Fruit fly (Drosophila melanogaster) whole organism, embryonic: ENCODE measurements around the gene CG8369.
A peak's percentile ranks its signal among the peaks of the same experiment; 100 is the strongest.

ENCODE experiments used
- B-H1 ChIP-seq: fragments of 200-800 bp; sonication (Bioruptor generic); IDR thresholded peaks from 3 replicates; pipeline ENCODE4 v1.3.6; 2022; ENCODE audit warnings: missing biosample characterization, missing genetic modification characterization
- Bdp1 ChIP-seq: fragments of 200-800 bp; sonication (Bioruptor generic); optimal IDR thresholded peaks from 3 replicates; lab custom pipeline; 2016; ENCODE audit warnings: missing biosample characterization, missing genetic modification characterization
- CG11085 ChIP-seq: fragments of 200-800 bp; sonication (Bioruptor generic); IDR thresholded peaks from 2 replicates; pipeline ENCODE4 v1.3.6; 2022; ENCODE audit warnings: missing biosample characterization, missing genetic modification characterization
- CG11696 ChIP-seq: fragments of 200-800 bp; sonication (Bioruptor generic); IDR thresholded peaks from 2 replicates; pipeline ENCODE4 v1.3.6; 2022; ENCODE audit warnings: missing biosample characterization, missing genetic modification characterization
- CG1233 ChIP-seq: fragments of 200-800 bp; sonication (Bioruptor generic); optimal IDR thresholded peaks from 4 replicates; lab custom pipeline; 2018; ENCODE audit warnings: missing biosample characterization, mild to moderate bottlenecking, missing genetic modification characterization
- CG12391 ChIP-seq: fragments of 200-800 bp; sonication (Bioruptor generic); optimal IDR thresholded peaks from 3 replicates; lab custom pipeline; 2018; ENCODE audit warnings: missing biosample characterization, mild to moderate bottlenecking, missing genetic modification characterization, moderate library complexity
- CG13123 ChIP-seq: fragments of 200-800 bp; sonication (Bioruptor generic); optimal IDR thresholded peaks from 2 replicates; lab custom pipeline; 2016; ENCODE audit warnings: missing biosample characterization, missing genetic modification characterization
- CG13894 ChIP-seq: fragments of 200-800 bp; sonication (Bioruptor generic); optimal IDR thresholded peaks from 3 replicates; lab custom pipeline; 2018; ENCODE audit warnings: missing biosample characterization, mild to moderate bottlenecking, missing genetic modification characterization, moderate library complexity
- CG17359 ChIP-seq: fragments of 200-800 bp; sonication (Bioruptor generic); optimal IDR thresholded peaks from 3 replicates; lab custom pipeline; 2018; ENCODE audit warnings: missing biosample characterization, mild to moderate bottlenecking, missing genetic modification characterization, moderate library complexity
- CG18764 ChIP-seq: fragments of 200-800 bp; sonication (Bioruptor generic); optimal IDR thresholded peaks from 3 replicates; lab custom pipeline; 2016; ENCODE audit warnings: missing biosample characterization, missing genetic modification characterization
- CG30431 ChIP-seq: fragments of 200-800 bp; sonication (Bioruptor generic); optimal IDR thresholded peaks from 2 replicates; lab custom pipeline; 2017; ENCODE audit warnings: missing biosample characterization, missing genetic modification characterization
- CG31388 ChIP-seq: fragments of 200-800 bp; sonication (Bioruptor generic); optimal IDR thresholded peaks from 2 replicates; lab custom pipeline; 2016; ENCODE audit warnings: missing biosample characterization, missing genetic modification characterization
- CG3726 ChIP-seq: fragments of 200-800 bp; sonication (Bioruptor generic); IDR thresholded peaks from 3 replicates; pipeline ENCODE4, ENCODE4 v1.3.6; 2022; ENCODE audit warnings: missing biosample characterization, missing genetic modification characterization
- CG4282 ChIP-seq: fragments of 200-800 bp; sonication (Bioruptor generic); optimal IDR thresholded peaks from 2 replicates; lab custom pipeline; 2016; ENCODE audit warnings: missing biosample characterization, missing genetic modification characterization
- CG6765 ChIP-seq: fragments of 200-800 bp; sonication (Bioruptor generic); optimal IDR thresholded peaks from 3 replicates; lab custom pipeline; 2017; ENCODE audit warnings: missing biosample characterization, mild to moderate bottlenecking, missing genetic modification characterization
- CG8388 ChIP-seq: fragments of 200-800 bp; sonication (Bioruptor generic); optimal IDR thresholded peaks from 2 replicates; lab custom pipeline; 2019; ENCODE audit warnings: missing biosample characterization, mild to moderate bottlenecking, missing genetic modification characterization, moderate library complexity
- CG9932 ChIP-seq: fragments of 200-800 bp; sonication (Bioruptor generic); IDR thresholded peaks from 2 replicates; pipeline ENCODE4 v1.3.6; 2022; ENCODE audit warnings: missing biosample characterization, missing genetic modification characterization
- CHES-1-like ChIP-seq: fragments of 200-800 bp; sonication (Bioruptor generic); optimal IDR thresholded peaks from 2 replicates; lab custom pipeline; 2016; ENCODE audit warnings: missing biosample characterization, missing genetic modification characterization
- Chrac-16 ChIP-seq: fragments of 200-800 bp; sonication (Bioruptor generic); optimal IDR thresholded peaks from 3 replicates; lab custom pipeline; 2016; ENCODE audit warnings: missing biosample characterization, missing genetic modification characterization
- CoRest ChIP-seq: fragments of 200-800 bp; sonication (Bioruptor generic); optimal IDR thresholded peaks from 3 replicates; lab custom pipeline; 2018; ENCODE audit warnings: missing biosample characterization, mild to moderate bottlenecking, missing genetic modification characterization, moderate library complexity
- Dip2 ChIP-seq: fragments of 200-800 bp; sonication (Bioruptor generic); IDR thresholded peaks from 2 replicates; pipeline ENCODE4 v1.3.6; 2022; ENCODE audit warnings: missing biosample characterization, missing genetic modification characterization
- Dp ChIP-seq: fragments of 200-800 bp; sonication (Bioruptor generic); optimal IDR thresholded peaks from 2 replicates; lab custom pipeline; 2018; ENCODE audit warnings: missing biosample characterization, mild to moderate bottlenecking, missing genetic modification characterization, moderate library complexity
- Fer3 ChIP-seq: fragments of 200-800 bp; sonication (Bioruptor generic); optimal IDR thresholded peaks from 2 replicates; lab custom pipeline; 2018; ENCODE audit warnings: missing biosample characterization, mild to moderate bottlenecking, missing genetic modification characterization, moderate library complexity
- H2.0 ChIP-seq: fragments of 200-800 bp; sonication (Bioruptor generic); IDR thresholded peaks from 2 replicates; pipeline ENCODE4 v1.3.6; 2022; ENCODE audit warnings: missing biosample characterization, missing genetic modification characterization
- HmgD ChIP-seq: fragments of 200-800 bp; sonication (Bioruptor generic); optimal IDR thresholded peaks from 3 replicates; lab custom pipeline; 2016; ENCODE audit warnings: missing biosample characterization, missing genetic modification characterization
- Lim3 ChIP-seq: fragments of 200-800 bp; sonication (Bioruptor generic); IDR thresholded peaks from 2 replicates; pipeline ENCODE4 v1.3.6; 2022; ENCODE audit warnings: missing biosample characterization, missing genetic modification characterization
- Lpt ChIP-seq: fragments of >200 bp; optimal IDR thresholded peaks from 2 replicates; lab custom pipeline; 2018; ENCODE audit warnings: missing biosample characterization, missing genetic modification characterization
- Max ChIP-seq: fragments of 200-800 bp; sonication (Bioruptor generic); optimal IDR thresholded peaks from 2 replicates; lab custom pipeline; 2016; ENCODE audit warnings: missing biosample characterization, mild to moderate bottlenecking, missing genetic modification characterization
- Nf-YB ChIP-seq: fragments of 200-800 bp; sonication (Bioruptor generic); optimal IDR thresholded peaks from 3 replicates; lab custom pipeline; 2019; ENCODE audit warnings: missing biosample characterization, mild to moderate bottlenecking, missing genetic modification characterization, moderate library complexity
- Rx ChIP-seq: fragments of 200-800 bp; sonication (Bioruptor generic); IDR thresholded peaks from 2 replicates; pipeline ENCODE4 v1.3.6; 2022; ENCODE audit warnings: missing biosample characterization, missing genetic modification characterization
- ase ChIP-seq: fragments of 200-800 bp; sonication (Bioruptor generic); IDR thresholded peaks from 3 replicates; pipeline ENCODE4 v1.3.6; 2022; ENCODE audit warnings: missing biosample characterization, missing genetic modification characterization
- caup ChIP-seq: fragments of 200-800 bp; sonication (Bioruptor generic); optimal IDR thresholded peaks from 3 replicates; lab custom pipeline; 2017; ENCODE audit warnings: missing biosample characterization, mild to moderate bottlenecking, missing genetic modification characterization, moderate library complexity; ENCODE audit not compliant: severe bottlenecking
- chif ChIP-seq, 2 experiments: fragments of 200-800 bp; sonication (Bioruptor generic); optimal IDR thresholded peaks; 3 replicates each; lab custom pipeline; 2016; ENCODE audit warnings: missing biosample characterization in 2 of 2, missing genetic modification characterization in 2 of 2
- dan ChIP-seq: fragments of 200-800 bp; sonication (Bioruptor generic); IDR thresholded peaks from 2 replicates; pipeline ENCODE4 v1.3.6; 2022; ENCODE audit warnings: missing biosample characterization, missing genetic modification characterization
- dimm ChIP-seq: fragments of 200-800 bp; sonication (Bioruptor generic); IDR thresholded peaks from 2 replicates; pipeline ENCODE4 v1.3.6; 2022; ENCODE audit warnings: missing biosample characterization, missing genetic modification characterization
- gfzf ChIP-seq: fragments of 200-800 bp; sonication (Bioruptor generic); optimal IDR thresholded peaks from 2 replicates; lab custom pipeline; 2016; ENCODE audit warnings: missing biosample characterization, mild to moderate bottlenecking, missing genetic modification characterization, moderate library complexity
- hb ChIP-seq: fragments of 200-800 bp; sonication (Bioruptor generic); IDR thresholded peaks from 3 replicates; pipeline ENCODE4 v1.3.6; 2022; ENCODE audit warnings: missing biosample characterization, missing genetic modification characterization; ENCODE audit not compliant: partially characterized antibody
- ken ChIP-seq: fragments of 200-800 bp; sonication (Bioruptor generic); IDR thresholded peaks from 3 replicates; pipeline ENCODE4 v1.3.6; 2022; ENCODE audit warnings: missing biosample characterization, missing genetic modification characterization
- lab ChIP-seq: fragments of 200-800 bp; sonication (Bioruptor generic); optimal IDR thresholded peaks from 3 replicates; lab custom pipeline; 2017; ENCODE audit warnings: missing biosample characterization, missing genetic modification characterization, mild to moderate bottlenecking, moderate library complexity, missing genetic modification reagents
- otp ChIP-seq: fragments of 200-800 bp; sonication (Bioruptor generic); IDR thresholded peaks from 3 replicates; pipeline ENCODE4, ENCODE4 v1.3.6; 2022; ENCODE audit warnings: missing biosample characterization, missing genetic modification characterization
- pan ChIP-seq, 4 experiments: fragments of >200 bp in 3 of 4; fragments of 200-800 bp in 1 of 4; sonication (Bioruptor generic) in 1 of 4; optimal IDR thresholded peaks in 3 of 4; IDR thresholded peaks in 1 of 4; 2 replicates each; pipeline versions ENCODE4 v1.3.6 to Lab custom; 2017 to 2022; ENCODE audit warnings: missing biosample characterization in 2 of 4, missing genetic modification characterization in 2 of 4, mixed read lengths in 1 of 4
- pfk ChIP-seq: fragments of 200-800 bp; sonication (Bioruptor generic); optimal IDR thresholded peaks from 2 replicates; lab custom pipeline; 2018; ENCODE audit warnings: missing biosample characterization, mild to moderate bottlenecking, missing genetic modification characterization, moderate library complexity
- repo ChIP-seq: fragments of 200-800 bp; sonication (Bioruptor generic); optimal IDR thresholded peaks from 2 replicates; lab custom pipeline; 2016; ENCODE audit warnings: missing biosample characterization, missing genetic modification characterization
- salm ChIP-seq: fragments of 200-800 bp; sonication (Bioruptor generic); optimal IDR thresholded peaks from 2 replicates; lab custom pipeline; 2018; ENCODE audit warnings: missing biosample characterization, mild to moderate bottlenecking, missing genetic modification characterization
- scrt ChIP-seq: fragments of 200-800 bp; sonication (Bioruptor generic); optimal IDR thresholded peaks from 2 replicates; lab custom pipeline; 2018; ENCODE audit warnings: missing biosample characterization, mild to moderate bottlenecking, missing genetic modification characterization, moderate library complexity
- sna ChIP-seq: fragments of 200-800 bp; sonication (Bioruptor generic); IDR thresholded peaks from 2 replicates; pipeline ENCODE4 v1.3.6; 2022; ENCODE audit warnings: missing biosample characterization, missing genetic modification characterization; ENCODE audit not compliant: partially characterized antibody
- stwl ChIP-seq: fragments of 200-800 bp; sonication (Bioruptor generic); optimal IDR thresholded peaks from 3 replicates; lab custom pipeline; 2018; ENCODE audit warnings: missing biosample characterization, mild to moderate bottlenecking, missing genetic modification characterization, moderate library complexity
- tup ChIP-seq: fragments of 200-800 bp; sonication (Bioruptor generic); optimal IDR thresholded peaks from 2 replicates; lab custom pipeline; 2016; ENCODE audit warnings: missing biosample characterization, mild to moderate bottlenecking, missing genetic modification characterization, moderate library complexity
- wdn ChIP-seq: fragments of 200-800 bp; sonication (Bioruptor generic); IDR thresholded peaks from 2 replicates; pipeline ENCODE4 v1.3.6; 2022; ENCODE audit warnings: missing biosample characterization, missing genetic modification characterization

The CG8369 gene

dm6 chr3R:8849373-8850228 is 27.8 kb downstream of the CG8369 start (continued):
- TF ChIP-seq Bdp1 (GFP tag; lab: Kevin White, UChicago) (no peak), Max (GFP tag; lab: Kevin White, UChicago) (no peak), repo (GFP tag; lab: Kevin White, UChicago) (no peak), CG12391 (tag; lab: Kevin White, UChicago) (peak; percentile 65), CG11696 (GFP tag; lab: Robert Waterston, UW) (no peak), Lpt (GFP tag; lab: Kevin White, UChicago) (no peak), CG9932 (no peak), CG17359 (peak; percentile 35), CoRest (tag; lab: Kevin White, UChicago) (peak; percentile 43), lab (GFP tag; lab: Kevin White, UChicago) (no peak), caup (no peak), CG13894 (tag; lab: Kevin White, UChicago) (no peak), CG1233 (GFP tag; lab: Kevin White, UChicago) (no peak), Lim3 (no peak), B-H1 (GFP tag; lab: Robert Waterston, UW) (no peak; the same call in 2 of the 3 replicates), tup (GFP tag; lab: Kevin White, UChicago) (no peak), Rx (no peak), ken (GFP tag; lab: Robert Waterston, UW) (no peak), CG18764 (GFP tag; lab: Kevin White, UChicago) (no peak), dimm (no peak), sna (no peak), pan (optimal IDR thresholded peaks at IDR 0.05; lab: Kevin White, UChicago) (no peak), pan (GFP tag; optimal IDR thresholded peaks at IDR 0.05 in 1 of 2, IDR thresholded peaks at IDR 0.05 in 1 of 2) (peak in 1 of 2 experiments; percentile 35), pfk (GFP tag; lab: Kevin White, UChicago) (no peak), gfzf (GFP tag; lab: Kevin White, UChicago) (no peak), CG13123 (GFP tag; lab: Kevin White, UChicago) (no peak), CG4282 (GFP tag; lab: Kevin White, UChicago) (no peak), CG6765 (no peak), scrt (GFP tag; lab: Kevin White, UChicago) (no peak), CG31388 (GFP tag; lab: Kevin White, UChicago) (no peak), salm (no peak), CG3726 (GFP tag; lab: Robert Waterston, UW) (no peak), ase (GFP tag; lab: Robert Waterston, UW) (no peak), Dip2 (no peak), wdn (GFP tag; lab: Robert Waterston, UW) (no peak), stwl (tag; lab: Kevin White, UChicago) (no peak), chif (GFP tag; optimal IDR thresholded peaks at IDR 0.05; lab: Kevin White, UChicago) (peak in 1 of 2 experiments; percentile 23), H2.0 (GFP tag; lab: Robert Waterston, UW) (0 out of 2 replicates have a peak, but pooled peaks have one; percentile 24), HmgD (no peak), Chrac-16 (GFP tag; lab: Kevin White, UChicago) (peak; percentile 34), Fer3 (tag; lab: Kevin White, UChicago) (no peak), CG8388 (GFP tag; lab: Kevin White, UChicago) (peak; percentile 56), Dp (GFP tag; lab: Kevin White, UChicago) (no peak), otp (GFP tag; lab: Robert Waterston, UW) (0 out of 3 replicates have a peak, but pooled peaks have one; percentile 30), Nf-YB (peak; percentile 1), CHES-1-like (GFP tag; lab: Kevin White, UChicago) (no peak), CG11085 (GFP tag; lab: Robert Waterston, UW) (no peak), hb (GFP tag; lab: Robert Waterston, UW) (no peak), CG30431 (no peak), dan (GFP tag; lab: Robert Waterston, UW) (no peak)
